Worm (Caenorhabditis elegans) whole organism, midembryonic: Measurements from ENCODE around the gene str-159.

Experiments
- T22C8.4 ChIP-seq: fragments of 200-800 bp; sonication (Bioruptor generic); IDR thresholded peaks from 2 replicates; pipeline ENCODE4 v1.3.6; 2022; ENCODE audit warnings: missing genetic modification characterization, missing compliant biosample characterization
- flt-1 ChIP-seq: fragments of 200-800 bp; sonication (Bioruptor generic); IDR thresholded peaks from 2 replicates; pipeline ENCODE4 v1.3.6; 2022; ENCODE audit warnings: missing genetic modification characterization, missing compliant biosample characterization
- klf-2 ChIP-seq: fragments of 200-800 bp; sonication (Bioruptor generic); conservative IDR thresholded peaks from 2 replicates; pipeline ENCODE4 v1.3.6; 2022; ENCODE audit warnings: missing genetic modification reagents, missing genetic modification characterization, missing compliant biosample characterization
- med-1 ChIP-seq: sonication (generic microtip); optimal IDR thresholded peaks from 2 replicates; lab custom pipeline; 2017; ENCODE audit warnings: missing genetic modification characterization, mild to moderate bottlenecking, missing compliant biosample characterization, antibody characterized with exemption, missing genetic modification reagents; ENCODE audit not compliant: insufficient read depth
- ref-1 ChIP-seq: fragments of 200-800 bp; sonication (Bioruptor generic); conservative IDR thresholded peaks from 2 replicates; pipeline ENCODE4 v1.3.6; 2022; ENCODE audit warnings: missing genetic modification reagents, missing genetic modification characterization, missing compliant biosample characterization
- tab-1 ChIP-seq: fragments of 200-800 bp; sonication (Bioruptor generic); IDR thresholded peaks from 2 replicates; pipeline ENCODE4 v1.3.6; 2022; ENCODE audit warnings: missing genetic modification characterization, missing compliant biosample characterization
- ztf-29 ChIP-seq: fragments of 200-800 bp; sonication (Bioruptor generic); IDR thresholded peaks from 2 replicates; pipeline ENCODE4 v1.3.6; 2022; ENCODE audit warnings: missing genetic modification reagents, missing genetic modification characterization, missing compliant biosample characterization

DNA sequence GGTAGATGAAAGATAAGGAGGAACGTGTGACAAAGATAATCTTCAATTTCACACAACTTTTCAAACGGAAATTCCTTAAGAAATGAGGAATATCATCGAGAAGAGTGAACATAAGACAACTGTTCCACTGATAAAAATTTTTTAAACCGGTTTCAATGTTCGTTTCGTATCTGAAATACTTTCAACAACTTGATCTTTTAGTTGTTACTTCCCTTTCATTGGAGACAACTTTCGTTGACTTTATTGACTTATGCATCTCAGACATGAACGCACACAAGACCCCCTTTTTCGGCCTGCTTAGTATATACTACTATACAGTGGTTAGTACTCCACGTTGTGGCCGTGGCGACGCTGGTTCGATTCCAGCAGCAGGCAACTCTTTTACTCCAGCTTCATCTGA lies 47.7 kb upstream of the str-159 start, which contains the start of the genes Y17G9A.4 and str-173:
- no peak for TF ChIP-seq med-1
- no peak for TF ChIP-seq ztf-29
- no peak for TF ChIP-seq klf-2
- no peak for TF ChIP-seq flt-1 (GFP tag; lab: Robert Waterston, UW)
- no peak for TF ChIP-seq tab-1 (GFP tag; lab: Robert Waterston, UW)
- TF ChIP-seq ref-1 (GFP tag; lab: Robert Waterston, UW): no peak
- TF ChIP-seq T22C8.4 (GFP tag; lab: Robert Waterston, UW): no peak
